Worm (Caenorhabditis elegans): Measurements from ENCODE around the gene clp-1.

clp-1 gene

ce11 chrIII:7973201-7973767, 6.5 kb upstream of the clp-1 start, which contains the start of the genes eef-1B.1 and aco-2 (continued):
- TF ChIP-seq gei-17 (GFP tag; optimal IDR thresholded peaks at IDR 0.05) (peak; percentile 54), C06A6.2 (GFP tag; conservative IDR thresholded peaks at IDR 0.05) (peak; percentile 64; the same call in 1 of the 2 replicates), F52B5.7 (tag; optimal IDR thresholded peaks at IDR 0.05) (no peak)

- peak; percentile 26 for TF ChIP-seq nhr-80 (tag; optimal IDR thresholded peaks at IDR 0.05)
- TF ChIP-seq cebp-1 (GFP tag; IDR thresholded peaks at IDR 0.05): no peak
- TF ChIP-seq cebp-1 (tag; optimal IDR thresholded peaks at IDR 0.05): peak; percentile 44
- peak; percentile 6 for TF ChIP-seq lsl-1 (GFP tag; optimal IDR thresholded peaks at IDR 0.05)
- TF ChIP-seq attf-5 (GFP tag; optimal IDR thresholded peaks at IDR 0.05): peak; percentile 26
- peak; percentile 40; the same call in 1 of the 2 replicates for TF ChIP-seq nfyb-1 (GFP tag; IDR thresholded peaks at IDR 0.05)
- no peak for TF ChIP-seq sdz-38 (tag; optimal IDR thresholded peaks at IDR 0.05)
- TF ChIP-seq mcd-1 (GFP tag; IDR thresholded peaks at IDR 0.05): peak; percentile 15; the same call in 1 of the 2 replicates
- TF ChIP-seq pha-4 (tag; optimal IDR thresholded peaks at IDR 0.05): peak; percentile 65
- TF ChIP-seq dpff-1 (tag; optimal IDR thresholded peaks at IDR 0.05): no peak
- TF ChIP-seq ets-4 (GFP tag; optimal IDR thresholded peaks at IDR 0.05): peak; percentile 61
- TF ChIP-seq atf-7 (tag; optimal IDR thresholded peaks at IDR 0.05): no peak
- TF ChIP-seq lin-54 (GFP tag; optimal IDR thresholded peaks at IDR 0.05): no peak
- no peak for TF ChIP-seq rpc-1 (optimal IDR thresholded peaks at IDR 0.05)
- TF ChIP-seq rpc-1 (tag; optimal IDR thresholded peaks at IDR 0.05): no peak
- peak; percentile 3 for TF ChIP-seq unc-62 (GFP tag; optimal IDR thresholded peaks at IDR 0.05)
- TF ChIP-seq B0336.3 (GFP tag; IDR thresholded peaks at IDR 0.05): peak; percentile 24; the same call in 1 of the 2 replicates
- TF ChIP-seq ceh-27 (GFP tag; optimal IDR thresholded peaks at IDR 0.05): no peak
- TF ChIP-seq tlf-1 (GFP tag; optimal IDR thresholded peaks at IDR 0.05): peak; percentile 10
Measured at ce11 chrIII:7973968-7974607, 5.7 kb upstream of the clp-1 start.

ce11 chrIII:7977224-7977623, 2.5 kb upstream of the clp-1 start:
- TF ChIP-seq madf-10 (tag; optimal IDR thresholded peaks at IDR 0.05) (peak; percentile 7), ZK185.1 (tag; optimal IDR thresholded peaks at IDR 0.05; ENCODE audit: poor library complexity, severe bottlenecking) (peak; percentile 14), hmg-1.2 (GFP tag; IDR thresholded peaks at IDR 0.05) (peak; percentile 12; the same call in 1 of the 2 replicates), tlf-1 (GFP tag; optimal IDR thresholded peaks at IDR 0.05) (peak; percentile 27), unc-130 (GFP tag; optimal IDR thresholded peaks at IDR 0.05) (peak; percentile 6), hrde-1 (tag; optimal IDR thresholded peaks at IDR 0.05; ENCODE audit: borderline replicate concordance) (peak; percentile 90), C17E4.6 (GFP tag; IDR thresholded peaks at IDR 0.05) (0 out of 2 replicates have a peak, but pooled peaks have one; percentile 32), K11D2.4 (GFP tag; IDR thresholded peaks at IDR 0.05) (0 out of 2 replicates have a peak, but pooled peaks have one; percentile 52), ceh-79 (tag; optimal IDR thresholded peaks at IDR 0.05) (peak; percentile 18), nfyb-1 (GFP tag; IDR thresholded peaks at IDR 0.05) (peak; percentile 63), ekl-4 (GFP tag; IDR thresholded peaks at IDR 0.05) (peak; percentile 36; the same call in 1 of the 2 replicates), repo-1 (tag; optimal IDR thresholded peaks at IDR 0.05) (peak; percentile 87), die-1 (tag; optimal IDR thresholded peaks at IDR 0.05) (peak; percentile 6), pha-4 (tag; optimal IDR thresholded peaks at IDR 0.05) (no peak), Y79H2A.3 (GFP tag; conservative IDR thresholded peaks at IDR 0.05) (0 out of 2 replicates have a peak, but pooled peaks have one; percentile 20), Y56A3A.18 (GFP tag; IDR thresholded peaks at IDR 0.05) (peak; percentile 29; the same call in 1 of the 2 replicates), zim-3 (tag; optimal IDR thresholded peaks at IDR 0.05) (peak; percentile 20), madf-6 (GFP tag; IDR thresholded peaks at IDR 0.05) (peak; percentile 56; the same call in 1 of the 2 replicates), egrh-3 (GFP tag; IDR thresholded peaks at IDR 0.05) (no peak), sptf-2 (GFP tag; optimal IDR thresholded peaks at IDR 0.05) (no peak), nhr-120 (GFP tag; IDR thresholded peaks at IDR 0.05) (0 out of 2 replicates have a peak, but pooled peaks have one; percentile 44), lin-54 (GFP tag; optimal IDR thresholded peaks at IDR 0.05) (peak; percentile 15), aptf-2 (GFP tag; conservative IDR thresholded peaks at IDR 0.05) (no peak), ztf-3 (GFP tag; optimal IDR thresholded peaks at IDR 0.05) (peak; percentile 2), ama-1 (optimal IDR thresholded peaks at IDR 0.05) (peak; percentile 5), ama-1 (GFP tag; optimal IDR thresholded peaks at IDR 0.05) (no peak), Y95B8A.8 (GFP tag; IDR thresholded peaks at IDR 0.05) (peak; percentile 63; the same call in 1 of the 2 replicates), F52B5.7 (tag; optimal IDR thresholded peaks at IDR 0.05) (peak; percentile 79)
